Fruit fly (Drosophila melanogaster) whole organism, prepupa: ENCODE measurements around the gene ouib.

Source experiments
- CG3032 ChIP-seq: fragments of 200-800 bp; optimal IDR thresholded peaks from 2 replicates; lab custom pipeline; 2019; ENCODE audit warnings: missing biosample characterization, mild to moderate bottlenecking, missing genetic modification characterization, moderate library complexity
- Eip93F ChIP-seq: fragments of 200-800 bp; sonication (Bioruptor generic); optimal IDR thresholded peaks from 2 replicates; lab custom pipeline; 2016; ENCODE audit warnings: missing biosample characterization, mild to moderate bottlenecking, missing genetic modification characterization
- Hr38 ChIP-seq: sonication (Bioruptor generic); optimal IDR thresholded peaks from 2 replicates; lab custom pipeline; 2016; ENCODE audit warnings: missing biosample characterization, missing genetic modification characterization
- Hr39 ChIP-seq: fragments of 200-800 bp; sonication (Bioruptor generic); optimal IDR thresholded peaks from 2 replicates; lab custom pipeline; 2016; ENCODE audit warnings: missing biosample characterization, missing genetic modification characterization
- Sox102F ChIP-seq: fragments of 200-800 bp; sonication (Bioruptor generic); optimal IDR thresholded peaks from 2 replicates; lab custom pipeline; 2016; ENCODE audit warnings: missing biosample characterization, mild to moderate bottlenecking, missing genetic modification characterization
- eg ChIP-seq: fragments of 200-800 bp; sonication (Bioruptor generic); IDR thresholded peaks from 3 replicates; pipeline ENCODE4 v1.3.6; 2022; ENCODE audit warnings: missing biosample characterization, missing genetic modification characterization

DNA sequence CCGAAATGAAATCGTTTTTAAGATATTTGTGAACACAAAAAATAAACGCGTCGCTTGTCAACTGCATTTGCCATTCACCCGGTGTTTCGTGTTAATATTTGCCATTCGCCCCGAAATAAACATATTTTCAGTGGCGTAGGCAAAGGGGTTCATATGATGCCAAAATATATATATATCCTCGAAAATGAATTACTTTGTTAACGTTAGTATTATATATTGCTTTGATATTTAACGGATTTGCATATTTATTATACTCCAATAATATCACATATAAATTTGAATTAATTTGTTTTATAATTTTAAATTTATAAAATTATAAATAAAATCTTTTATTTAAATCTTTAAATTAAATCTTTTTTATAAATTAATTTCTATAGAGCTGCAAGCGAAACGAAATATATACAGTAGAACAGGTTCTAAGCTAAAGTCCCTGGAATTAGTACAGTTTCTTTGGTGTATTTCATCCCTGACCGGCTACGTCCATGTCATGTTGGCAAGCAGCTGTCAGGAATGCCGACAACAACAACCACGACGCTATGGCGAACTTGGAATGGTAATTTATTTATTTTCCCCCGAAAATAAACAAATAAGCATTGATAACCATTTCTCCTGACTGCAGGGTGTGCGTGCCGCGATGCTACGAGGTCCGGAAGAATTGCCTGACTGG is 6.5 kb downstream of the ouib start, which contains the start of the genes M1BP and CG8202:
- TF ChIP-seq Hr38 (GFP tag; lab: Kevin White, UChicago): no peak
- peak; percentile 77 for TF ChIP-seq Hr39 (GFP tag; lab: Kevin White, UChicago)
- TF ChIP-seq Eip93F (GFP tag; lab: Kevin White, UChicago): peak; percentile 44
- TF ChIP-seq Sox102F: no peak
- TF ChIP-seq eg: no peak; the same call in 2 of the 3 replicates
- peak; percentile 91 for TF ChIP-seq CG3032
